Fruit fly (Drosophila melanogaster) whole organism, prepupa: ENCODE data around the gene CG14315.

Source experiments
- CG10631 ChIP-seq: fragments of 200-800 bp; sonication (Bioruptor generic); optimal IDR thresholded peaks from 2 replicates; lab custom pipeline; 2016; ENCODE audit warnings: missing biosample characterization, missing genetic modification characterization
- CG10669 ChIP-seq: fragments of 200-800 bp; sonication (Bioruptor generic); optimal IDR thresholded peaks from 3 replicates; lab custom pipeline; 2018; ENCODE audit warnings: missing biosample characterization, mild to moderate bottlenecking, missing genetic modification characterization, moderate library complexity
- CG11762 ChIP-seq: fragments of 200-800 bp; sonication (Bioruptor generic); optimal IDR thresholded peaks from 3 replicates; lab custom pipeline; 2016; ENCODE audit warnings: missing biosample characterization, missing genetic modification characterization; ENCODE audit not compliant: insufficient read depth
- CG15336 ChIP-seq: fragments of 200-800 bp; sonication (Bioruptor generic); IDR thresholded peaks from 2 replicates; pipeline ENCODE4 v1.3.6; 2022; ENCODE audit warnings: missing biosample characterization, missing genetic modification characterization
- CG1621 ChIP-seq: fragments of 200-800 bp; sonication (Bioruptor generic); optimal IDR thresholded peaks from 3 replicates; lab custom pipeline; 2018; ENCODE audit warnings: missing biosample characterization, mild to moderate bottlenecking, missing genetic modification characterization
- CG3032 ChIP-seq: fragments of 200-800 bp; optimal IDR thresholded peaks from 2 replicates; lab custom pipeline; 2019; ENCODE audit warnings: missing biosample characterization, mild to moderate bottlenecking, missing genetic modification characterization, moderate library complexity
- CG31627 ChIP-seq: fragments of 200-800 bp; sonication (Bioruptor generic); optimal IDR thresholded peaks from 3 replicates; lab custom pipeline; 2016; ENCODE audit warnings: missing biosample characterization, missing genetic modification characterization
- CG32006 ChIP-seq: fragments of 200-800 bp; sonication (Bioruptor generic); optimal IDR thresholded peaks from 3 replicates; lab custom pipeline; 2017; ENCODE audit warnings: missing biosample characterization, mild to moderate bottlenecking, missing genetic modification characterization
- CG34406 ChIP-seq: fragments of 200-800 bp; sonication (Bioruptor generic); optimal IDR thresholded peaks from 3 replicates; lab custom pipeline; 2016; ENCODE audit warnings: missing biosample characterization, missing genetic modification characterization
- CG3919 ChIP-seq: fragments of 200-800 bp; sonication (Bioruptor generic); optimal IDR thresholded peaks from 3 replicates; lab custom pipeline; 2016; ENCODE audit warnings: missing biosample characterization, missing genetic modification characterization
- CG4318 ChIP-seq: fragments of 200-800 bp; sonication (Bioruptor generic); optimal IDR thresholded peaks from 3 replicates; lab custom pipeline; 2017; ENCODE audit warnings: missing biosample characterization, mild to moderate bottlenecking, missing genetic modification characterization
- CG6163 ChIP-seq: fragments of 200-800 bp; sonication (Bioruptor generic); IDR thresholded peaks from 3 replicates; pipeline ENCODE4 v1.3.6; 2022; ENCODE audit warnings: missing biosample characterization, missing genetic modification characterization
- CG6276 ChIP-seq: fragments of 200-800 bp; sonication (Bioruptor generic); optimal IDR thresholded peaks from 2 replicates; lab custom pipeline; 2017; ENCODE audit warnings: missing biosample characterization, mild to moderate bottlenecking, missing genetic modification characterization
- CG6792 ChIP-seq: fragments of 200-800 bp; sonication (Bioruptor generic); optimal IDR thresholded peaks from 3 replicates; lab custom pipeline; 2016; ENCODE audit warnings: missing biosample characterization, missing genetic modification characterization
- CG6808 ChIP-seq: fragments of 200-800 bp; sonication (Bioruptor generic); optimal IDR thresholded peaks from 3 replicates; lab custom pipeline; 2017; ENCODE audit warnings: missing biosample characterization, missing genetic modification characterization, mild to moderate bottlenecking, moderate library complexity, missing genetic modification reagents
- CG6854 ChIP-seq: fragments of 200-800 bp; sonication (Bioruptor generic); optimal IDR thresholded peaks from 2 replicates; lab custom pipeline; 2017; ENCODE audit warnings: missing biosample characterization, mild to moderate bottlenecking, missing genetic modification characterization
- CG7368 ChIP-seq: fragments of 200-800 bp; sonication (Bioruptor generic); optimal IDR thresholded peaks from 3 replicates; lab custom pipeline; 2016; ENCODE audit warnings: missing biosample characterization, missing genetic modification characterization
- CG8119 ChIP-seq: fragments of 200-800 bp; sonication (Bioruptor generic); IDR thresholded peaks from 3 replicates; pipeline ENCODE4 v1.3.6; 2022; ENCODE audit warnings: missing biosample characterization, missing genetic modification characterization
- CG8319 ChIP-seq: fragments of 200-800 bp; sonication (Bioruptor generic); optimal IDR thresholded peaks from 3 replicates; lab custom pipeline; 2016; ENCODE audit warnings: missing biosample characterization, missing genetic modification characterization
- CG8632 ChIP-seq: fragments of 200-800 bp; sonication (Bioruptor generic); optimal IDR thresholded peaks from 3 replicates; lab custom pipeline; 2016; ENCODE audit warnings: missing biosample characterization, missing genetic modification characterization
- Eip75B ChIP-seq: fragments of 200-800 bp; sonication (Bioruptor generic); optimal IDR thresholded peaks from 3 replicates; lab custom pipeline; 2016; ENCODE audit warnings: missing biosample characterization, missing genetic modification characterization
- Eip78C ChIP-seq: fragments of 200-800 bp; sonication (Bioruptor generic); peaks from one replicate; lab custom pipeline; 2016; ENCODE audit warnings: missing biosample characterization, missing genetic modification characterization
- Ets21C ChIP-seq: fragments of 200-800 bp; sonication (Bioruptor generic); optimal IDR thresholded peaks from 3 replicates; lab custom pipeline; 2016; ENCODE audit warnings: missing biosample characterization, missing genetic modification characterization
- Ets96B ChIP-seq: fragments of 200-800 bp; optimal IDR thresholded peaks from 2 replicates; lab custom pipeline; 2019; ENCODE audit warnings: missing biosample characterization, mild to moderate bottlenecking, missing genetic modification characterization, moderate library complexity
- Gug ChIP-seq: fragments of 200-800 bp; sonication (Bioruptor generic); IDR thresholded peaks from 2 replicates; pipeline ENCODE4 v1.3.6; 2022; ENCODE audit warnings: missing biosample characterization, missing genetic modification characterization
- Hr38 ChIP-seq: sonication (Bioruptor generic); optimal IDR thresholded peaks from 2 replicates; lab custom pipeline; 2016; ENCODE audit warnings: missing biosample characterization, missing genetic modification characterization
- Hr39 ChIP-seq: fragments of 200-800 bp; sonication (Bioruptor generic); optimal IDR thresholded peaks from 2 replicates; lab custom pipeline; 2016; ENCODE audit warnings: missing biosample characterization, missing genetic modification characterization
- Hr4 ChIP-seq: fragments of 200-800 bp; sonication (Bioruptor generic); optimal IDR thresholded peaks from 3 replicates; lab custom pipeline; 2016; ENCODE audit warnings: missing biosample characterization, missing genetic modification characterization
- Lpt ChIP-seq: fragments of 200-800 bp; sonication (Bioruptor generic); optimal IDR thresholded peaks from 3 replicates; lab custom pipeline; 2016; ENCODE audit warnings: missing biosample characterization, missing genetic modification characterization
- Met ChIP-seq: fragments of 200-800 bp; sonication (Bioruptor generic); optimal IDR thresholded peaks from 3 replicates; lab custom pipeline; 2016; ENCODE audit warnings: missing biosample characterization, missing genetic modification characterization
- OdsH ChIP-seq: fragments of 200-800 bp; sonication (Bioruptor generic); optimal IDR thresholded peaks from 3 replicates; lab custom pipeline; 2016; ENCODE audit warnings: missing biosample characterization, missing genetic modification characterization
- Sox102F ChIP-seq: fragments of 200-800 bp; sonication (Bioruptor generic); optimal IDR thresholded peaks from 2 replicates; lab custom pipeline; 2016; ENCODE audit warnings: missing biosample characterization, mild to moderate bottlenecking, missing genetic modification characterization
- Sox15 ChIP-seq: fragments of 200-800 bp; sonication (Bioruptor generic); optimal IDR thresholded peaks from 3 replicates; lab custom pipeline; 2016; ENCODE audit warnings: missing biosample characterization, missing genetic modification characterization
- achi ChIP-seq: fragments of 200-800 bp; sonication (Bioruptor generic); optimal IDR thresholded peaks from 3 replicates; lab custom pipeline; 2016; ENCODE audit warnings: missing biosample characterization, missing genetic modification characterization
- acj6 ChIP-seq: fragments of 200-800 bp; sonication (Bioruptor generic); optimal IDR thresholded peaks from 3 replicates; lab custom pipeline; 2016; ENCODE audit warnings: missing biosample characterization, missing genetic modification characterization
- cyc ChIP-seq: fragments of 200-800 bp; sonication (Bioruptor generic); optimal IDR thresholded peaks from 3 replicates; lab custom pipeline; 2016; ENCODE audit warnings: missing biosample characterization, missing genetic modification characterization
- dac ChIP-seq: fragments of 200-800 bp; sonication (Bioruptor generic); optimal IDR thresholded peaks from 2 replicates; lab custom pipeline; 2017; ENCODE audit warnings: missing biosample characterization, mild to moderate bottlenecking, missing genetic modification characterization
- dsx ChIP-seq: fragments of 200-800 bp; optimal IDR thresholded peaks from 3 replicates; lab custom pipeline; 2019; ENCODE audit warnings: missing biosample characterization, mild to moderate bottlenecking, missing genetic modification characterization, moderate library complexity; ENCODE audit not compliant: poor library complexity, severe bottlenecking
- esn ChIP-seq: fragments of 200-800 bp; sonication (Bioruptor generic); optimal IDR thresholded peaks from 2 replicates; lab custom pipeline; 2016; ENCODE audit warnings: missing biosample characterization, mild to moderate bottlenecking, missing genetic modification characterization, moderate library complexity
- fd85E ChIP-seq: fragments of 200-800 bp; sonication (Bioruptor generic); optimal IDR thresholded peaks from 3 replicates; lab custom pipeline; 2016; ENCODE audit warnings: missing biosample characterization, missing genetic modification characterization
- fkh ChIP-seq: fragments of 200-800 bp; sonication (Bioruptor generic); optimal IDR thresholded peaks from 3 replicates; lab custom pipeline; 2017; ENCODE audit warnings: missing biosample characterization, mild to moderate bottlenecking, missing genetic modification characterization, moderate library complexity
- lz ChIP-seq: fragments of 200-800 bp; sonication (Bioruptor generic); optimal IDR thresholded peaks from 3 replicates; lab custom pipeline; 2016; ENCODE audit warnings: missing biosample characterization, missing genetic modification characterization
- net ChIP-seq: fragments of 200-800 bp; sonication (Bioruptor generic); optimal IDR thresholded peaks from 3 replicates; lab custom pipeline; 2016; ENCODE audit warnings: missing biosample characterization, missing genetic modification characterization
- pdm3 ChIP-seq: fragments of 200-800 bp; sonication (Bioruptor generic); optimal IDR thresholded peaks from 3 replicates; lab custom pipeline; 2016; ENCODE audit warnings: missing biosample characterization, missing genetic modification characterization
- salr ChIP-seq, 2 experiments: fragments of 200-800 bp; sonication (Bioruptor generic); optimal IDR thresholded peaks; 3 replicates each; lab custom pipeline; 2016 to 2018; ENCODE audit warnings: missing biosample characterization in 2 of 2, missing genetic modification characterization in 2 of 2, mild to moderate bottlenecking in 1 of 2
- spab ChIP-seq: fragments of 200-800 bp; sonication (Bioruptor generic); optimal IDR thresholded peaks from 2 replicates; lab custom pipeline; 2017; ENCODE audit warnings: missing biosample characterization, mild to moderate bottlenecking, missing genetic modification characterization, missing genetic modification reagents
- ss ChIP-seq, 2 experiments: fragments of 200-800 bp; sonication (Bioruptor generic); optimal IDR thresholded peaks; 2 replicates in 1 of 2; 3 replicates in 1 of 2; lab custom pipeline; 2017 to 2018; ENCODE audit warnings: mild to moderate bottlenecking in 2 of 2, missing biosample characterization in 2 of 2, missing genetic modification characterization in 2 of 2, moderate library complexity in 1 of 2
- svp ChIP-seq: fragments of 200-800 bp; sonication (Bioruptor generic); peaks from one replicate; lab custom pipeline; 2016; ENCODE audit warnings: missing biosample characterization, missing genetic modification characterization
- topi ChIP-seq: fragments of 200-800 bp; sonication (Bioruptor generic); optimal IDR thresholded peaks from 3 replicates; lab custom pipeline; 2016; ENCODE audit warnings: missing biosample characterization, missing genetic modification characterization

CG14315 gene

DNA sequence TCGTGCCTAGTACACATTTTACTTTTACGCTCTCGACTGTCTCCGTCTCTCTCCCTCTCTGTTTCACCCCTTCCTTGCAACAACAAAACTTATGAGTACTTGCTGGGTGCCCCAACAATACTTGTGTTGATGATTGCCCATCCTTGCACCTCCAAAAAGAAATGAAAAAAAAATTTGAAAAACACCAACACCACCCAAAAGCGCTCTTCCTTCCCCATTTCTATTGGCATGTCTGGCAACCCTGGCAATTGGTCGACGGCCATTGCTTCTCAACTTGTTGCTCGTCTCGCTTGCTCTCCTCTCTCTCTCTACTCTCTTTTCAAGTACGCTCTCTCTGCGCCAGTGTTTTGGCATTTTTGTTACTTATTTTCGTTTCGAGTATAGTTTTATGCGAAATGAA, 9.9 kb downstream of the CG14315 start (continued):
- TF ChIP-seq CG15336 (GFP tag; lab: Robert Waterston, UW) = 0 out of 2 replicates have a peak, but pooled peaks have one; percentile 10
- no peak for TF ChIP-seq CG1621 (tag; lab: Kevin White, UChicago)
- TF ChIP-seq CG3919 (GFP tag; lab: Kevin White, UChicago) = peak; percentile 54

DNA sequence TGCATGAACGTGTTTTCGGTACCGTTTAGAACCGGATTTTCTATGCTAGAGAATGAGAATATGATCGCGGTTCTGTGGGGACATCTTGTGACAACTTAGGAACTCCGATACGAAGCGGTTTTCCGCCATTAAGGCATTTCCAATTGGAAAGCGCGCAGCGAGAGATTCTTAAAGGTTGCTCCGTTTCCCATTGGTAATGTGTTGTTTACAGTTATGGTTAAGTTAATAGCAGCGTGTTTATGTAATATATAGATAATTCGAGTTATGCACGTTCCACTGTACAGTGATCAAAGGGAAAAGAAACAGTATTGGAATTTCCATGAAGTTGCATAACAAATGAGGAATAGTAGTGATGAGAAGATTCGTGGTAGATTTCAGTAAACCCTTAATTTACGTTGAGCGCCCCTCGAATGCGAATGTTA, 10.4 kb downstream of the CG14315 start:
- TF ChIP-seq fd85E (GFP tag; lab: Kevin White, UChicago) (no peak), Hr39 (GFP tag; lab: Kevin White, UChicago) (peak; percentile 27), acj6 (GFP tag; lab: Kevin White, UChicago) (peak; percentile 26), CG15336 (GFP tag; lab: Robert Waterston, UW) (no peak; the same call in 1 of the 2 replicates), OdsH (GFP tag; lab: Kevin White, UChicago) (peak; percentile 1), CG6163 (GFP tag; lab: Robert Waterston, UW) (0 out of 3 replicates have a peak, but pooled peaks have one; percentile 27), ss (GFP tag; optimal IDR thresholded peaks at IDR 0.05; lab: Kevin White, UChicago) (peak in 1 of 2 experiments; percentile 14), Hr38 (GFP tag; lab: Kevin White, UChicago) (no peak), CG11762 (GFP tag; lab: Kevin White, UChicago) (peak; percentile 6), CG34406 (peak; percentile 2), CG6792 (GFP tag; lab: Kevin White, UChicago) (peak; percentile 3), CG8119 (GFP tag; lab: Robert Waterston, UW) (0 out of 3 replicates have a peak, but pooled peaks have one; percentile 42), CG7368 (GFP tag; lab: Kevin White, UChicago) (no peak), CG6808 (no peak), CG8319 (no peak), Eip75B (peak; percentile 45), lz (GFP tag; lab: Kevin White, UChicago) (peak; percentile 32), CG10631 (GFP tag; lab: Kevin White, UChicago) (peak; percentile 35), dac (GFP tag; lab: Kevin White, UChicago) (no peak), CG4318 (GFP tag; lab: Kevin White, UChicago) (no peak), CG10669 (GFP tag; lab: Kevin White, UChicago) (peak; percentile 32), CG6854 (no peak), CG6276 (GFP tag; lab: Kevin White, UChicago) (peak; percentile 52), Lpt (GFP tag; lab: Kevin White, UChicago) (no peak), dsx (GFP tag; lab: Kevin White, UChicago) (no peak), CG3032 (tag; lab: Kevin White, UChicago) (peak; percentile 28), topi (GFP tag; lab: Kevin White, UChicago) (peak; percentile 21), pdm3 (GFP tag; lab: Kevin White, UChicago) (peak; percentile 29), CG32006 (peak; percentile 44), Ets96B (tag; lab: Kevin White, UChicago) (peak; percentile 23), CG31627 (GFP tag; lab: Kevin White, UChicago) (peak; percentile 56), spab (GFP tag; lab: Kevin White, UChicago) (no peak), Met (peak; percentile 41), achi (peak; percentile 47), fkh (no peak), salr (GFP tag; optimal IDR thresholded peaks at IDR 0.05; lab: Kevin White, UChicago) (peak in 1 of 2 experiments; percentile 22), Sox15 (no peak), Sox102F (peak; percentile 10), cyc (GFP tag; lab: Kevin White, UChicago) (peak; percentile 14), esn (GFP tag; lab: Kevin White, UChicago) (peak; percentile 31), CG3919 (GFP tag; lab: Kevin White, UChicago) (peak; percentile 45), Ets21C (no peak), svp (GFP tag; lab: Kevin White, UChicago) (peak; percentile 71), CG1621 (tag; lab: Kevin White, UChicago) (peak; percentile 22), Hr4 (GFP tag; lab: Kevin White, UChicago) (peak; percentile 16), Gug (GFP tag; lab: Robert Waterston, UW) (no peak), Eip78C (GFP tag; lab: Kevin White, UChicago) (peak; percentile 89), CG8632 (GFP tag; lab: Kevin White, UChicago) (no peak), net (GFP tag; lab: Kevin White, UChicago) (peak; percentile 2)
